Fruit fly (Drosophila melanogaster): ENCODE results near the gene CG1789.

Gene CG1789

dm6 chrX:8676631-8677224 lies 43.6 kb upstream of the CG1789 start, which contains the start of gene Rubicon (continued):
- TF ChIP-seq vvl (GFP tag; IDR thresholded peaks at IDR 0.05) = peak; percentile 74
- peak; percentile 85 for TF ChIP-seq Scr (GFP tag; IDR thresholded peaks at IDR 0.05; ENCODE audit: partially characterized antibody)
- peak; percentile 79 for TF ChIP-seq HmgZ (tag; optimal IDR thresholded peaks at IDR 0.05)
- peak; percentile 55 for TF ChIP-seq ERR (GFP tag; optimal IDR thresholded peaks at IDR 0.05)
- TF ChIP-seq HLH3B (GFP tag; IDR thresholded peaks at IDR 0.05) = 0 out of 2 replicates have a peak, but pooled peaks have one; percentile 30
- peak; percentile 82 for TF ChIP-seq CG12659 (GFP tag; optimal IDR thresholded peaks at IDR 0.05)
- peak; percentile 31 for TF ChIP-seq nerfin-1 (tag; optimal IDR thresholded peaks at IDR 0.05)
- TF ChIP-seq CG7987 (GFP tag; optimal IDR thresholded peaks at IDR 0.05) = peak; percentile 61
- TF ChIP-seq salm (tag; optimal IDR thresholded peaks at IDR 0.05) = no peak
- TF ChIP-seq sna (GFP tag; IDR thresholded peaks at IDR 0.05; ENCODE audit: partially characterized antibody) = peak; percentile 84
- TF ChIP-seq Gsc (GFP tag; IDR thresholded peaks at IDR 0.05) = no peak
- TF ChIP-seq shn (GFP tag; optimal IDR thresholded peaks at IDR 0.05) = no peak
- peak; percentile 78 for TF ChIP-seq zen (tag; optimal IDR thresholded peaks at IDR 0.05)
- no peak for TF ChIP-seq Hey (tag; optimal IDR thresholded peaks at IDR 0.05)
- TF ChIP-seq Mrtf (GFP tag; IDR thresholded peaks at IDR 0.05) = no peak
- no peak for TF ChIP-seq z (GFP tag; IDR thresholded peaks at IDR 0.05)
- no peak for TF ChIP-seq CG10565 (GFP tag; optimal IDR thresholded peaks at IDR 0.05)
- peak; percentile 34 for TF ChIP-seq maf-S (GFP tag; optimal IDR thresholded peaks at IDR 0.05)
- peak; percentile 88 for TF ChIP-seq unc-4 (GFP tag; IDR thresholded peaks at IDR 0.05; ENCODE audit: partially characterized antibody)
- TF ChIP-seq CG32532 (GFP tag; IDR thresholded peaks at IDR 0.05) = peak; percentile 72
- TF ChIP-seq CG8089 (GFP tag; optimal IDR thresholded peaks at IDR 0.05) = peak; percentile 37
- TF ChIP-seq emc (GFP tag; optimal IDR thresholded peaks at IDR 0.05) = no peak
- peak; percentile 16 to 24 for TF ChIP-seq Hr51 (GFP tag; optimal IDR thresholded peaks at IDR 0.05)
- TF ChIP-seq CG17361 (GFP tag; IDR thresholded peaks at IDR 0.05) = no peak
- no peak for TF ChIP-seq h (optimal IDR thresholded peaks at IDR 0.05)
- peak; percentile 16 for TF ChIP-seq mam (GFP tag; optimal IDR thresholded peaks at IDR 0.05)
- no peak for TF ChIP-seq tio (GFP tag; optimal IDR thresholded peaks at IDR 0.05)
- TF ChIP-seq CG13296 (GFP tag; optimal IDR thresholded peaks at IDR 0.05) = no peak
- TF ChIP-seq Pdp1 (GFP tag; optimal IDR thresholded peaks at IDR 0.05) = peak in 1 of 2 experiments; percentile 61
- TF ChIP-seq CG12942 (GFP tag; optimal IDR thresholded peaks at IDR 0.05) = no peak
- TF ChIP-seq Ada2b (GFP tag; IDR thresholded peaks at IDR 0.05) = no peak
- TF ChIP-seq lola (GFP tag; optimal IDR thresholded peaks at IDR 0.05) = no peak
- no peak for TF ChIP-seq en (GFP tag; optimal IDR thresholded peaks at IDR 0.05)
- peak; percentile 17 for TF ChIP-seq CG9727 (GFP tag; optimal IDR thresholded peaks at IDR 0.05)
- peak; percentile 52 for TF ChIP-seq onecut (GFP tag; IDR thresholded peaks at IDR 0.05)
- peak; percentile 47 for TF ChIP-seq caup (GFP tag; optimal IDR thresholded peaks at IDR 0.05; ENCODE audit: severe bottlenecking)
- peak; percentile 29 for TF ChIP-seq CG2875 (GFP tag; optimal IDR thresholded peaks at IDR 0.05)
- TF ChIP-seq CG1602 (GFP tag; optimal IDR thresholded peaks at IDR 0.05) = no peak
- TF ChIP-seq Aef1 (GFP tag; IDR thresholded peaks at IDR 0.05) = no peak
- peak; percentile 12 for TF ChIP-seq CG13775 (GFP tag; optimal IDR thresholded peaks at IDR 0.05)
- TF ChIP-seq da (GFP tag; optimal IDR thresholded peaks at IDR 0.05) = no peak
- TF ChIP-seq otp (GFP tag; IDR thresholded peaks at IDR 0.05) = no peak
- no peak for TF ChIP-seq tap (tag; optimal IDR thresholded peaks at IDR 0.05)
- TF ChIP-seq CG17568 (GFP tag; optimal IDR thresholded peaks at IDR 0.05) = no peak
- TF ChIP-seq CG2129 (GFP tag; IDR thresholded peaks at IDR 0.05; ENCODE audit: partially characterized antibody) = peak; percentile 48; the same call in 1 of the 2 replicates
- no peak for TF ChIP-seq eve (GFP tag; optimal IDR thresholded peaks at IDR 0.05)
- peak; percentile 47 for TF ChIP-seq her (GFP tag; optimal IDR thresholded peaks at IDR 0.05)
- TF ChIP-seq exex (tag; optimal IDR thresholded peaks at IDR 0.05) = peak; percentile 73
- TF ChIP-seq pb (GFP tag; optimal IDR thresholded peaks at IDR 0.05) = peak; percentile 31
- no peak for TF ChIP-seq CG10366 (GFP tag; IDR thresholded peaks at IDR 0.05)

Measured in whole organism, embryonic.